Worm (Caenorhabditis elegans): ENCODE results near the gene W03G11.2.

DNA sequence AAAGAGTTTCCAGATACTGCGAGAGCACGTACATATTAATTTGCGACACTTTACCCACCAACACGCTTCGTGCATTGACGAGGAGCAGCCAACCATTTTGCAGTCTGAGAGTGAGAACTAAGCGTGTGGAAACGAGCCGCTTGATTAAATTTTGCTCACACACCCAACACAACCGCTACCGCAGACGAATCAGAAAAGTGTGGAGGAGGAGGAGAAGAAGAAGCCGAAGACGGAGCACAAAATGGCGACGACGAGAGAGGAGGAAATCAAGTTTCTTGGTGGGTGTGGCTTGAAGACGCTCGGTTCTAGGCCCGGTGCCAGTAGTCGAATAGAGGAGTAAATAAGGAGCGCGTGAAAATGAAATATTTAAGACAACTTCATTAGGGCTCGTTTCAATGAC, 25.6 kb downstream of the W03G11.2 start:
- TF ChIP-seq zim-3 (tag; optimal IDR thresholded peaks at IDR 0.05) (no peak), Y56A3A.18 (GFP tag; IDR thresholded peaks at IDR 0.05) (no peak), unc-62 (GFP tag; optimal IDR thresholded peaks at IDR 0.05) (no peak)

Measured in whole organism, young adult.